Worm (Caenorhabditis elegans) whole organism, young adult: ENCODE measurements around the gene F47B8.14.
A peak's percentile ranks its signal among the peaks of the same experiment; 100 is the strongest.
"Not testable (repeated sequence)": the region's sequence is repeated elsewhere in the genome, so short reads cannot be mapped to it uniquely, and the experiment has no call there.

Experiments
- C17E4.6 ChIP-seq: fragments of 200-800 bp; sonication (Bioruptor generic); IDR thresholded peaks from 2 replicates; pipeline ENCODE4 v1.3.6; 2022; ENCODE audit warnings: missing genetic modification reagents, missing genetic modification characterization, missing compliant biosample characterization
- F10E7.11 ChIP-seq: sonication (generic microtip); optimal IDR thresholded peaks from 2 replicates; lab custom pipeline; 2017; ENCODE audit warnings: mild to moderate bottlenecking, missing genetic modification characterization, moderate library complexity, missing compliant biosample characterization
- F37B4.10 ChIP-seq: fragments of 200-800 bp; sonication (Bioruptor generic); IDR thresholded peaks from 2 replicates; pipeline ENCODE4 v1.3.6; 2022; ENCODE audit warnings: missing genetic modification characterization, missing compliant biosample characterization
- F52B5.7 ChIP-seq: sonication (generic microtip); optimal IDR thresholded peaks from 2 replicates; lab custom pipeline; 2016; ENCODE audit warnings: mild to moderate bottlenecking, missing genetic modification characterization, missing compliant biosample characterization
- K12H6.12 ChIP-seq: fragments of 200-800 bp; sonication (Bioruptor generic); optimal IDR thresholded peaks from 2 replicates; lab custom pipeline; 2018; ENCODE audit warnings: mild to moderate bottlenecking, missing genetic modification characterization, missing compliant biosample characterization
- T07F8.4 ChIP-seq: sonication (generic microtip); optimal IDR thresholded peaks from 2 replicates; lab custom pipeline; 2016; ENCODE audit warnings: mild to moderate bottlenecking, missing genetic modification characterization, moderate library complexity, missing compliant biosample characterization
- aptf-2 ChIP-seq: fragments of 200-800 bp; sonication (Bioruptor generic); conservative IDR thresholded peaks from 2 replicates; pipeline ENCODE4 v1.3.6; 2022; ENCODE audit warnings: missing genetic modification reagents, missing genetic modification characterization, missing compliant biosample characterization
- attf-6 ChIP-seq: fragments of 200-800 bp; sonication (Bioruptor generic); IDR thresholded peaks from 2 replicates; pipeline ENCODE4 v1.3.6; 2022; ENCODE audit warnings: missing genetic modification reagents, missing genetic modification characterization, missing compliant biosample characterization
- ccch-3 ChIP-seq: fragments of 200-800 bp; sonication (Bioruptor generic); optimal IDR thresholded peaks from 2 replicates; lab custom pipeline; 2018; ENCODE audit warnings: mild to moderate bottlenecking, missing genetic modification characterization, missing compliant biosample characterization
- ceh-40 ChIP-seq: fragments of 200-800 bp; sonication (Bioruptor generic); IDR thresholded peaks from 2 replicates; pipeline ENCODE4 v1.3.6; 2022; ENCODE audit warnings: missing genetic modification characterization, missing compliant biosample characterization
- ceh-58 ChIP-seq: fragments of 200-800 bp; sonication (Bioruptor generic); IDR thresholded peaks from 2 replicates; pipeline ENCODE4 v1.3.6; 2022; ENCODE audit warnings: missing genetic modification characterization, missing compliant biosample characterization
- dpff-1 ChIP-seq: sonication (generic microtip); optimal IDR thresholded peaks from 2 replicates; lab custom pipeline; 2017; ENCODE audit warnings: mild to moderate bottlenecking, missing genetic modification characterization, missing compliant biosample characterization
- efl-1 ChIP-seq: fragments of 150-350 bp; optimal IDR thresholded peaks from 2 replicates; lab custom pipeline; 2014; ENCODE audit warnings: missing biosample characterization, missing genetic modification reagents, missing genetic modification characterization
- fkh-3 ChIP-seq: sonication (generic microtip); optimal IDR thresholded peaks from 2 replicates; lab custom pipeline; 2016; ENCODE audit warnings: mild to moderate bottlenecking, missing genetic modification characterization, missing compliant biosample characterization
- hmg-1.2 ChIP-seq: fragments of 200-800 bp; sonication (Bioruptor generic); IDR thresholded peaks from 2 replicates; pipeline ENCODE4 v1.3.6; 2022; ENCODE audit warnings: missing genetic modification reagents, missing genetic modification characterization, missing compliant biosample characterization
- hrde-1 ChIP-seq: sonication (generic microtip); optimal IDR thresholded peaks from 2 replicates; lab custom pipeline; 2016; ENCODE audit warnings: missing genetic modification characterization, mild to moderate bottlenecking, missing compliant biosample characterization, moderate library complexity, missing genotype, missing genetic modification reagents, borderline replicate concordance
- lag-1 ChIP-seq: fragments of 200-800 bp; sonication (Bioruptor generic); IDR thresholded peaks from 2 replicates; pipeline ENCODE4 v1.3.6; 2022; ENCODE audit warnings: missing genetic modification reagents, missing genetic modification characterization, missing compliant biosample characterization
- madf-6 ChIP-seq: fragments of 200-800 bp; sonication (Bioruptor generic); IDR thresholded peaks from 2 replicates; pipeline ENCODE4 v1.3.6; 2022; ENCODE audit warnings: missing genetic modification reagents, missing genetic modification characterization, missing compliant biosample characterization
- nhr-120 ChIP-seq: fragments of 200-800 bp; sonication (Bioruptor generic); IDR thresholded peaks from 2 replicates; pipeline ENCODE4 v1.3.6; 2022; ENCODE audit warnings: missing genetic modification characterization, missing compliant biosample characterization
- nhr-80 ChIP-seq: sonication (generic microtip); optimal IDR thresholded peaks from 2 replicates; lab custom pipeline; 2016; ENCODE audit warnings: missing genetic modification characterization, missing compliant biosample characterization
- nhr-90 ChIP-seq: sonication (generic microtip); optimal IDR thresholded peaks from 2 replicates; lab custom pipeline; 2016; ENCODE audit warnings: missing genotype, mild to moderate bottlenecking, missing genetic modification characterization, missing compliant biosample characterization
- pha-4 ChIP-seq: fragments of 150-350 bp; sonication (generic microtip); optimal IDR thresholded peaks from 2 replicates; lab custom pipeline; 2014; ENCODE audit warnings: missing biosample characterization, missing genetic modification reagents, missing genetic modification characterization
- rec-8 ChIP-seq, 2 experiments: sonication (generic microtip); optimal IDR thresholded peaks; 2 replicates each; lab custom pipeline; 2016; ENCODE audit warnings: mild to moderate bottlenecking in 2 of 2, missing genetic modification characterization in 2 of 2, missing genetic modification reagents in 2 of 2, missing genotype in 2 of 2, missing biosample characterization in 1 of 2, missing compliant biosample characterization in 1 of 2, moderate library complexity in 1 of 2
- sea-2 ChIP-seq: fragments of 200-800 bp; sonication (Bioruptor generic); IDR thresholded peaks from 2 replicates; pipeline ENCODE4 v1.3.6; 2022; ENCODE audit warnings: missing genetic modification characterization, missing compliant biosample characterization
- somi-1 ChIP-seq: fragments of 200-800 bp; sonication (Bioruptor generic); optimal IDR thresholded peaks from 2 replicates; lab custom pipeline; 2018; ENCODE audit warnings: mild to moderate bottlenecking, missing genetic modification characterization, missing compliant biosample characterization
- tbp1 ChIP-seq: fragments of 200-800 bp; sonication (Bioruptor generic); optimal IDR thresholded peaks from 2 replicates; lab custom pipeline; 2018; ENCODE audit warnings: mild to moderate bottlenecking, missing genetic modification characterization, missing compliant biosample characterization
- tlf-1 ChIP-seq: fragments of 200-800 bp; sonication (Bioruptor generic); optimal IDR thresholded peaks from 2 replicates; lab custom pipeline; 2018; ENCODE audit warnings: mild to moderate bottlenecking, missing genetic modification characterization, missing compliant biosample characterization
- unc-130 ChIP-seq: sonication (generic microtip); optimal IDR thresholded peaks from 2 replicates; lab custom pipeline; 2016; ENCODE audit warnings: missing genetic modification reagents, missing genetic modification characterization, missing compliant biosample characterization
- unc-62 ChIP-seq: fragments of 150-350 bp; optimal IDR thresholded peaks from 2 replicates; lab custom pipeline; 2014; ENCODE audit warnings: missing biosample characterization, missing genetic modification reagents, missing genetic modification characterization
- ztf-28 ChIP-seq: fragments of 200-800 bp; sonication (Bioruptor generic); IDR thresholded peaks from 2 replicates; pipeline ENCODE4 v1.3.6; 2022; ENCODE audit warnings: missing genetic modification reagents, missing genetic modification characterization, missing compliant biosample characterization
- ztf-6 ChIP-seq: fragments of 200-800 bp; sonication (Bioruptor generic); IDR thresholded peaks from 2 replicates; pipeline ENCODE4 v1.3.6; 2022; ENCODE audit warnings: missing genetic modification reagents, missing genetic modification characterization, missing compliant biosample characterization

F47B8.14 gene

ce11 chrV:14301076-14301475 is 19.3 kb upstream of the F47B8.14 start, which contains the start of gene F14D7.6:
F14D7.6 (plus strand) TSS chrV:14301413.
- TF ChIP-seq rec-8 (tag; optimal IDR thresholded peaks at IDR 0.05; lab: Kevin White, UChicago) (no peak), nhr-80 (tag; lab: Kevin White, UChicago) (peak; percentile 21)

DNA sequence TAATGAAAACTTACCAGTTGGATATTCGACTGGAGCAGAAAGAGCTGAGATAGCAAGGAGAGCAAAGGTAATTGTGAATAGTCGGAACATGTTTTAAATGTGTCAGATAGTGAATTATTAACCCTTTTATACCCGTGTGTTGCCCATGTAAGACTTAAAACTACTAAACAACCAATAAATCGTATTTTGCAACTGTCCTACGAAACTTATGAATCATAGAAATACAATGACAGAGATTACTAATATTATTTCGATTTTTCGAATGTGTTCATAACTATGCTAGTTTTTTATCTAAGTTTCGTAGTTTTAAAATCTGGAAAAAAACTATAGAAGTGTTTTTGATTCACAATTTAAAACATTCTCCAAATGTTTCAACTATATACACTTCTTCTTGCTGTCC is 13.6 kb upstream of the F47B8.14 start, which contains the start of gene spig-4:
Gene spig-4, minus strand, starts transcription at position 101 of the 400 bp plus-strand sequence.
- not testable (repeated sequence) for TF ChIP-seq lag-1; rec-8 (tag; optimal IDR thresholded peaks at IDR 0.05; lab: Kevin White, UChicago); hrde-1 (tag; lab: Kevin White, UChicago)

ce11 chrV:14308164-14308563 is 12.2 kb upstream of the F47B8.14 start, which contains the start of gene spig-5:
spig-5 (plus strand) TSS chrV:14308464.
- not testable (repeated sequence) for TF ChIP-seq hmg-1.2; ceh-58 (GFP tag; lab: Robert Waterston, UW); tbp1 (GFP tag; lab: Kevin White, UChicago)

- not testable (repeated sequence) for TF ChIP-seq somi-1 (GFP tag; lab: Kevin White, UChicago); nhr-90 (tag; lab: Kevin White, UChicago); K12H6.12 (tag; lab: Kevin White, UChicago)
Observed at ce11 chrV:14309632-14310031, 10.7 kb upstream of the F47B8.14 start, which contains the start of gene F14D7.14. F14D7.14 (plus strand) TSS chrV:14309932.

DNA sequence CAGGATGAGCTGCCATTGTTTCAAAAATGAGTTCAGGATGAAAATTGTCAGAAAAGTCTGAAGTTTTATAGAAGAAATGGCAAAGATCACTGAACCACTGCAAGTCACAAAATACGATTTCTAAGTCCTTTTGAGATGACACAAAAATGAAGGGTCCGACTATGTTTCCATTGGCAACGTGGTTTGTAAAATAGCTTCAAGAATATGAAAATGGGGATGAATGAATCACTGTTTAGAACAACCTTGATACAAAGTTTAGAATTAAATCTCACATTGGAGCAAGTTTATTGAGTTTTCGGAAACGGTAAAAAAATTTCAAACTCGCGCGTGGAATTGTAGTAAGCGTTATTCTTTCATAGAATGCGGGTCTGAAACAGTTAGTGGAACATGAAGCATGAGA is 9.2 kb upstream of the F47B8.14 start, which contains the start of gene ddn-3:
Gene ddn-3, minus strand, starts transcription at position 101 of the 400 bp plus-strand sequence.
- TF ChIP-seq attf-6 (GFP tag; lab: Robert Waterston, UW): no peak
- no peak for TF ChIP-seq ztf-28
- TF ChIP-seq F52B5.7: no peak
- TF ChIP-seq sea-2 (GFP tag; lab: Robert Waterston, UW): no peak
- no peak for TF ChIP-seq unc-62
- TF ChIP-seq dpff-1 (tag; lab: Kevin White, UChicago): no peak

DNA sequence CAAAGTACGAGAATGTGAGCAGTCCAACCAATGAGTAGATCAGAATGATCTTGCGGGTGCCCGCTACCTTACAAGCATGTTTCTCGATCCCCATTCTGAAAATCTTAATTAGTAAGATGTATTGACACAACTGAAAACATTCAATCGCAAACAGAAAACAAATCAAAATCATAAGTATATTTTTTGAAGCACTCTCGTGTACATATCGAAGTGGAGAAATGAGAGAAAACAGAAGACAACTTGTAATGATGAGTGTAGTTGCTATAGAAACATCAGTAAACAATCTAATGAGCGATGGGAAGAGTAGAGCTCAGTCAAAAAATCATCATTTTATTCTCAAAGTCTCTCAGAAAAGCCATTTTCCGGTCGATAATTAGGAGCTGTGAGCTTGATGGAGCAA is 7.7 kb upstream of the F47B8.14 start, which contains the start of gene F14D7.8:
Gene F14D7.8, minus strand, starts transcription at position 101 of the 400 bp plus-strand sequence.
- TF ChIP-seq pha-4 (tag; lab: Kevin White, UChicago): no peak
- no peak for TF ChIP-seq tlf-1 (GFP tag; lab: Kevin White, UChicago)
- no peak for TF ChIP-seq madf-6 (GFP tag; lab: Robert Waterston, UW)

DNA sequence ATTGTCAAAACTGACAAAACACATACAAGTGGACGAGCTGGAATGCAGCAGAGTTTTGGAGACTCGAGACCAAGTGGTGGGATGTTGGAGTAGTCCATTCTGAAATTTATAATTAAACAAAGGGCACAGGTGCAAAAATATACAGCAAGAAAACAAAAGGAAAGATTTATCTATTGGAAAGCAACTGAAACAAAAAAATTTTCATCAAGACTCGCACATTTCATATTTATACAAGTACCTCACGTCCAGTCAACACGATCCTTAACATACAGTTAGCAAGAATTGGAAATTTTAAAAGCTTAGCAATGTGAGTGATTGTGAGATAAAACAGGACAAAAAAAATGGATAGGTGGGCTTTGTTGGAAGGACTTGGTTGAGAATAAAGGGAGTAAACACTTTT is 6.1 kb upstream of the F47B8.14 start, which contains the start of gene F47B8.1:
Gene F47B8.1, minus strand, starts transcription at position 101 of the 400 bp plus-strand sequence.
- TF ChIP-seq unc-62 (no peak), F10E7.11 (no peak), rec-8 (tag; optimal IDR thresholded peaks at IDR 0.05; lab: Kevin White, UChicago) (no peak), efl-1 (GFP tag; lab: Kevin White, UChicago) (no peak), C17E4.6 (no peak), fkh-3 (no peak), F37B4.10 (no peak), ceh-40 (no peak), ccch-3 (GFP tag; lab: Kevin White, UChicago) (no peak), nhr-80 (tag; lab: Kevin White, UChicago) (no peak), T07F8.4 (no peak), ztf-6 (GFP tag; lab: Robert Waterston, UW) (no peak), unc-130 (GFP tag; lab: Kevin White, UChicago) (no peak), aptf-2 (GFP tag; lab: Robert Waterston, UW) (no peak), nhr-120 (GFP tag; lab: Robert Waterston, UW) (no peak)
